Worm (Caenorhabditis elegans) whole organism, mixed stage, embryonic: ENCODE results near the gene clec-134.

Experiments
- blmp-1 ChIP-seq: fragments of 150-350 bp; optimal IDR thresholded peaks from 2 replicates; lab custom pipeline; 2014; ENCODE audit warnings: missing biosample characterization, missing genetic modification characterization
- elt-3 ChIP-seq: fragments of 150-350 bp; optimal IDR thresholded peaks from 2 replicates; lab custom pipeline; 2014; ENCODE audit warnings: missing biosample characterization, missing genetic modification characterization
- ham-2 ChIP-seq: fragments of 200-800 bp; sonication (Bioruptor generic); optimal IDR thresholded peaks from 2 replicates; lab custom pipeline; 2018; ENCODE audit warnings: mild to moderate bottlenecking, missing genetic modification characterization, missing compliant biosample characterization
- lsy-2 ChIP-seq: fragments of 150-350 bp; optimal IDR thresholded peaks from 2 replicates; lab custom pipeline; 2014; ENCODE audit warnings: missing biosample characterization, missing genetic modification characterization
- mls-2 ChIP-seq: sonication (generic microtip); optimal IDR thresholded peaks from 2 replicates; lab custom pipeline; 2016; ENCODE audit warnings: mild to moderate bottlenecking, missing genetic modification characterization, moderate library complexity, missing compliant biosample characterization
- nhr-12 ChIP-seq: fragments of 150-350 bp; optimal IDR thresholded peaks from 2 replicates; lab custom pipeline; 2014; ENCODE audit warnings: missing biosample characterization, missing genetic modification characterization
- nhr-28 ChIP-seq: fragments of 150-350 bp; optimal IDR thresholded peaks from 2 replicates; lab custom pipeline; 2014; ENCODE audit warnings: missing biosample characterization, missing genetic modification characterization
- nhr-76 ChIP-seq: sonication (generic microtip); optimal IDR thresholded peaks from 2 replicates; lab custom pipeline; 2017; ENCODE audit warnings: missing biosample characterization, missing genetic modification characterization
- snpc-4 ChIP-seq: fragments of 150-350 bp; optimal IDR thresholded peaks from 2 replicates; lab custom pipeline; 2014; ENCODE audit warnings: missing biosample characterization, missing genetic modification characterization
- sptf-1 ChIP-seq: sonication (generic microtip); optimal IDR thresholded peaks from 2 replicates; lab custom pipeline; 2017; ENCODE audit warnings: mild to moderate bottlenecking, missing genetic modification characterization, moderate library complexity, missing compliant biosample characterization
- ztf-11 ChIP-seq: fragments of 150-350 bp; optimal IDR thresholded peaks from 2 replicates; lab custom pipeline; 2014; ENCODE audit warnings: missing biosample characterization, missing genetic modification characterization

- TF ChIP-seq blmp-1 (tag; lab: Kevin White, UChicago) (no peak), nhr-12 (tag; lab: Kevin White, UChicago) (no peak), mls-2 (tag; lab: Kevin White, UChicago) (no peak), nhr-76 (no peak), ham-2 (GFP tag; lab: Kevin White, UChicago) (no peak), lsy-2 (tag; lab: Kevin White, UChicago) (no peak), ztf-11 (tag; lab: Kevin White, UChicago) (no peak), snpc-4 (tag; lab: Kevin White, UChicago) (no peak), nhr-28 (tag; lab: Kevin White, UChicago) (no peak), elt-3 (tag; lab: Kevin White, UChicago) (no peak), sptf-1 (no peak)
Observed at ce11 chrII:3622014-3622413, 42.1 kb downstream of the clec-134 start, which contains the start of gene M151.7.
